Worm (Caenorhabditis elegans): ENCODE results near the gene C50E10.1.

C50E10.1 gene

ce11 chrII:12274944-12275343 lies 27.3 kb downstream of the C50E10.1 start, which contains the start of gene Y57A10A.27:
TSS of gene Y57A10A.27 (minus strand) at chrII:12275044.
- no peak for TF ChIP-seq eyg-1 (tag; optimal IDR thresholded peaks at IDR 0.05)
- no peak for TF ChIP-seq ceh-9 (tag; optimal IDR thresholded peaks at IDR 0.05)
- TF ChIP-seq ceh-19 (GFP tag; optimal IDR thresholded peaks at IDR 0.05): no peak
- no peak for TF ChIP-seq C08G9.2 (tag; optimal IDR thresholded peaks at IDR 0.05)
- TF ChIP-seq T23F11.4 (GFP tag; optimal IDR thresholded peaks at IDR 0.05): no peak
- no peak for TF ChIP-seq lim-6 (tag; optimal IDR thresholded peaks at IDR 0.05)
- no peak for TF ChIP-seq K09A11.1 (tag; optimal IDR thresholded peaks at IDR 0.05; ENCODE audit: insufficient read depth)
- TF ChIP-seq syd-9 (tag; optimal IDR thresholded peaks at IDR 0.05): no peak
- TF ChIP-seq nhr-232 (tag; optimal IDR thresholded peaks at IDR 0.05): no peak
- no peak for TF ChIP-seq gmeb-2 (tag; optimal IDR thresholded peaks at IDR 0.05)
- TF ChIP-seq unc-86 (tag; optimal IDR thresholded peaks at IDR 0.05): no peak
- TF ChIP-seq pha-4 (tag; optimal IDR thresholded peaks at IDR 0.05): no peak
- no peak for TF ChIP-seq nfya-1 (tag; optimal IDR thresholded peaks at IDR 0.05)
- TF ChIP-seq hlh-8 (tag; optimal IDR thresholded peaks at IDR 0.05): no peak

ce11 chrII:12268857-12269256 lies 33.4 kb downstream of the C50E10.1 start:
- TF ChIP-seq nfya-1 (tag; optimal IDR thresholded peaks at IDR 0.05) (peak; percentile 52), pat-9 (tag; optimal IDR thresholded peaks at IDR 0.05) (peak; percentile 36), ceh-48 (tag; optimal IDR thresholded peaks at IDR 0.05) (no peak)

DNA sequence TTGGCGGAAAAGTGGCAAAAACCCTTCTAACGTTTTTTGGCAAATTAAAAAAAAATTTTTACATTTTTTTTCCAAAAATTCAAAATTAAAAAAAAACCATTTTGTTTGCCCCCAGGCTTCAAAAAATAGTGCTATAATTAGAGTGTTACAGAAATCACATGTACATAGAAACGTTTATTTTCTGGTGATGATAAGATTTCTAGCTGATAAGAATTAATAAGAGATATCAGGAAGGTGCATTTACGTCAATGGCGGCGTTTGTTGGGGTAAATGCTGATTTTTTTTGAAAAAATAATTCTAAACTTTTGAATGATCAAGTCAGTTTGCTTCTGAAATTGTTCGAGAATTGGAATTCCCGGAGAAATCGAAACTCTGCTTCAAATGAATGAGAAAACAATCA lies 35.5 kb downstream of the C50E10.1 start:
- no peak for TF ChIP-seq ceh-48 (tag; optimal IDR thresholded peaks at IDR 0.05)
- peak; percentile 76 for TF ChIP-seq elt-2 (tag; optimal IDR thresholded peaks at IDR 0.05)

ce11 chrII:12266145-12266544 lies 36.1 kb downstream of the C50E10.1 start, which contains the start of gene tric-1B.1:
TSS of gene tric-1B.1 (minus strand) at chrII:12266245.
- TF ChIP-seq K02D7.2 (tag; optimal IDR thresholded peaks at IDR 0.05): no peak
- no peak for TF ChIP-seq elt-2 (tag; optimal IDR thresholded peaks at IDR 0.05)
- no peak for TF ChIP-seq ref-2 (tag; optimal IDR thresholded peaks at IDR 0.05)
- TF ChIP-seq fkh-10 (GFP tag; optimal IDR thresholded peaks at IDR 0.05): no peak
- TF ChIP-seq hlh-6 (tag; optimal IDR thresholded peaks at IDR 0.05): no peak
- TF ChIP-seq hlh-30 (tag; optimal IDR thresholded peaks at IDR 0.05; ENCODE audit: insufficient read depth): no peak
- TF ChIP-seq ceh-30 (tag; optimal IDR thresholded peaks at IDR 0.05): no peak
- no peak for TF ChIP-seq F13H6.1 (tag; optimal IDR thresholded peaks at IDR 0.05)
- TF ChIP-seq fax-1 (tag; optimal IDR thresholded peaks at IDR 0.05): no peak
- TF ChIP-seq nfya-1 (tag; optimal IDR thresholded peaks at IDR 0.05): no peak
- TF ChIP-seq hlh-15 (tag; optimal IDR thresholded peaks at IDR 0.05): no peak
- no peak for TF ChIP-seq tbx-7 (tag; optimal IDR thresholded peaks at IDR 0.05)
- no peak for TF ChIP-seq sox-4 (tag; optimal IDR thresholded peaks at IDR 0.05)
- no peak for TF ChIP-seq pax-1 (tag; optimal IDR thresholded peaks at IDR 0.05)
- no peak for TF ChIP-seq dmd-4 (tag; optimal IDR thresholded peaks at IDR 0.05; ENCODE audit: borderline replicate concordance)
- TF ChIP-seq pros-1 (tag; optimal IDR thresholded peaks at IDR 0.05): no peak
- TF ChIP-seq pqm-1 (tag; optimal IDR thresholded peaks at IDR 0.05): no peak
- no peak for TF ChIP-seq ceh-22 (tag; optimal IDR thresholded peaks at IDR 0.05)
- no peak for TF ChIP-seq unc-86 (tag; optimal IDR thresholded peaks at IDR 0.05)
- no peak for TF ChIP-seq ztf-16 (tag; optimal IDR thresholded peaks at IDR 0.05)

- TF ChIP-seq hlh-15 (tag; optimal IDR thresholded peaks at IDR 0.05) (no peak), unc-55 (GFP tag; optimal IDR thresholded peaks at IDR 0.05) (no peak)
Measured at ce11 chrII:12264847-12265246, 37.4 kb downstream of the C50E10.1 start.
